Worm (Caenorhabditis elegans) whole organism, L1 larva: ENCODE results near the gene F09B12.7.

ENCODE experiments used
- C04F5.9 ChIP-seq: sonication (generic microtip); optimal IDR thresholded peaks from 2 replicates; lab custom pipeline; 2016; ENCODE audit warnings: missing genetic modification characterization, missing compliant biosample characterization
- Y116A8C.19 ChIP-seq: sonication (generic microtip); optimal IDR thresholded peaks from 2 replicates; lab custom pipeline; 2016; ENCODE audit warnings: missing compliant biosample characterization, missing genetic modification characterization, borderline replicate concordance
- blmp-1 ChIP-seq: fragments of 150-350 bp; optimal IDR thresholded peaks from 2 replicates; lab custom pipeline; 2014; ENCODE audit warnings: missing biosample characterization, missing genetic modification characterization
- ceh-63 ChIP-seq: fragments of 200-800 bp; sonication (Bioruptor generic); optimal IDR thresholded peaks from 2 replicates; lab custom pipeline; 2018; ENCODE audit warnings: mild to moderate bottlenecking, missing genetic modification characterization, missing compliant biosample characterization
- ceh-8 ChIP-seq: fragments of 200-800 bp; sonication (Bioruptor generic); optimal IDR thresholded peaks from 2 replicates; lab custom pipeline; 2018; ENCODE audit warnings: mild to moderate bottlenecking, missing genetic modification characterization, moderate library complexity, missing compliant biosample characterization
- ceh-82 ChIP-seq, 3 experiments: fragments of 150-350 bp in 1 of 3; sonication (generic microtip) in 2 of 3; optimal IDR thresholded peaks; 2 replicates each; lab custom pipeline; 2014 to 2017; ENCODE audit warnings: missing biosample characterization in 3 of 3, missing genetic modification characterization in 3 of 3
- ceh-88 ChIP-seq: fragments of 200-800 bp; sonication (Bioruptor generic); IDR thresholded peaks from 2 replicates; pipeline ENCODE4 v1.3.6; 2022; ENCODE audit warnings: missing genetic modification characterization, missing compliant biosample characterization
- ceh-90 ChIP-seq: sonication (generic microtip); optimal IDR thresholded peaks from 2 replicates; lab custom pipeline; 2016; ENCODE audit warnings: missing genetic modification characterization, missing compliant biosample characterization
- ces-1 ChIP-seq: fragments of 150-350 bp; optimal IDR thresholded peaks from 2 replicates; lab custom pipeline; 2014; ENCODE audit warnings: missing biosample characterization, missing genetic modification reagents, missing genetic modification characterization
- dpl-1 ChIP-seq, 3 experiments: fragments of 150-350 bp in 2 of 3; sonication (generic microtip) in 1 of 3; optimal IDR thresholded peaks; 2 replicates each; lab custom pipeline; 2014 to 2017; ENCODE audit warnings: missing biosample characterization in 3 of 3, missing genetic modification characterization in 3 of 3, missing genetic modification reagents in 3 of 3
- dsc-1 ChIP-seq: sonication (generic microtip); optimal IDR thresholded peaks from 2 replicates; lab custom pipeline; 2016; ENCODE audit warnings: mild to moderate bottlenecking, missing genetic modification characterization, missing compliant biosample characterization
- elt-2 ChIP-seq: sonication (generic microtip); optimal IDR thresholded peaks from 2 replicates; lab custom pipeline; 2016; ENCODE audit warnings: missing genetic modification characterization, mild to moderate bottlenecking, inconsistent platforms, missing compliant biosample characterization, missing genetic modification reagents
- ets-5 ChIP-seq: fragments of 200-800 bp; sonication (Bioruptor generic); IDR thresholded peaks from 2 replicates; pipeline ENCODE4 v1.3.6; 2022; ENCODE audit warnings: missing genetic modification characterization, missing compliant biosample characterization
- fkh-4 ChIP-seq: sonication (generic microtip); optimal IDR thresholded peaks from 2 replicates; lab custom pipeline; 2016; ENCODE audit warnings: missing compliant biosample characterization, missing genetic modification characterization, borderline replicate concordance
- fkh-8 ChIP-seq: sonication (generic microtip); optimal IDR thresholded peaks from 2 replicates; lab custom pipeline; 2016; ENCODE audit warnings: mild to moderate bottlenecking, missing genetic modification characterization, missing compliant biosample characterization
- hlh-17 ChIP-seq: fragments of 200-800 bp; sonication (Bioruptor generic); optimal IDR thresholded peaks from 2 replicates; lab custom pipeline; 2018; ENCODE audit warnings: missing genetic modification characterization, mild to moderate bottlenecking, missing compliant biosample characterization, moderate library complexity, borderline replicate concordance
- irx-1 ChIP-seq: sonication (generic microtip); optimal IDR thresholded peaks from 2 replicates; lab custom pipeline; 2016; ENCODE audit warnings: missing genetic modification characterization, missing compliant biosample characterization
- lin-14 ChIP-seq: fragments of 200-800 bp; sonication (Bioruptor generic); optimal IDR thresholded peaks from 2 replicates; lab custom pipeline; 2018; ENCODE audit warnings: mild to moderate bottlenecking, missing genetic modification characterization, moderate library complexity, missing compliant biosample characterization
- lin-35 ChIP-seq, 2 experiments: fragments of 150-350 bp; optimal IDR thresholded peaks; 2 replicates each; lab custom pipeline; 2014; ENCODE audit warnings: missing biosample characterization in 2 of 2, missing genetic modification characterization in 2 of 2, missing genetic modification reagents in 2 of 2
- lin-39 ChIP-seq: fragments of 150-350 bp; optimal IDR thresholded peaks from 2 replicates; lab custom pipeline; 2014; ENCODE audit warnings: missing biosample characterization, missing genetic modification reagents, missing genetic modification characterization
- lir-3 ChIP-seq: sonication (generic microtip); optimal IDR thresholded peaks from 2 replicates; lab custom pipeline; 2016; ENCODE audit warnings: mild to moderate bottlenecking, missing genetic modification characterization, moderate library complexity, missing compliant biosample characterization; ENCODE audit not compliant: poor library complexity
- lsy-2 ChIP-seq, 2 experiments: fragments of 150-350 bp; optimal IDR thresholded peaks; 2 replicates each; lab custom pipeline; 2014; ENCODE audit warnings: missing biosample characterization in 2 of 2, missing genetic modification characterization in 2 of 2
- mdl-1 ChIP-seq, 2 experiments: fragments of 150-350 bp; optimal IDR thresholded peaks; 2 replicates each; lab custom pipeline; 2014 to 2017; ENCODE audit warnings: missing biosample characterization in 2 of 2, missing genetic modification characterization in 2 of 2, inconsistent platforms in 1 of 2
- mep-1 ChIP-seq: fragments of 150-350 bp; optimal IDR thresholded peaks from 2 replicates; lab custom pipeline; 2014; ENCODE audit warnings: missing biosample characterization, missing genetic modification characterization
- nhr-12 ChIP-seq: sonication (generic microtip); optimal IDR thresholded peaks from 2 replicates; lab custom pipeline; 2017; ENCODE audit warnings: missing biosample characterization, missing genetic modification characterization
- nhr-19 ChIP-seq: fragments of 200-800 bp; sonication (Bioruptor generic); conservative IDR thresholded peaks from 2 replicates; pipeline ENCODE4 v1.3.6; 2022; ENCODE audit warnings: missing genetic modification characterization, missing compliant biosample characterization
- nhr-237 ChIP-seq: fragments of 150-350 bp; optimal IDR thresholded peaks from 2 replicates; lab custom pipeline; 2014; ENCODE audit warnings: missing biosample characterization, missing genetic modification characterization
- nhr-47 ChIP-seq: sonication (generic microtip); optimal IDR thresholded peaks from 2 replicates; lab custom pipeline; 2016; ENCODE audit warnings: mild to moderate bottlenecking, missing genetic modification characterization, moderate library complexity, missing compliant biosample characterization
- nhr-71 ChIP-seq: sonication (generic microtip); optimal IDR thresholded peaks from 2 replicates; lab custom pipeline; 2016; ENCODE audit warnings: mild to moderate bottlenecking, missing genetic modification characterization, moderate library complexity, missing compliant biosample characterization
- nhr-84 ChIP-seq: sonication (generic microtip); optimal IDR thresholded peaks from 2 replicates; lab custom pipeline; 2017; ENCODE audit warnings: missing biosample characterization, missing genetic modification characterization
- nhr-90 ChIP-seq: sonication (generic microtip); optimal IDR thresholded peaks from 2 replicates; lab custom pipeline; 2016; ENCODE audit warnings: mild to moderate bottlenecking, missing genetic modification characterization, missing compliant biosample characterization; ENCODE audit not compliant: poor library complexity
- pag-3 ChIP-seq: sonication (generic microtip); optimal IDR thresholded peaks from 2 replicates; lab custom pipeline; 2017; ENCODE audit warnings: missing genetic modification characterization, mild to moderate bottlenecking, missing compliant biosample characterization, antibody characterized with exemption, borderline replicate concordance; ENCODE audit not compliant: insufficient read depth
- rnt-1 ChIP-seq: sonication (generic microtip); optimal IDR thresholded peaks from 2 replicates; lab custom pipeline; 2016; ENCODE audit warnings: mild to moderate bottlenecking, missing genetic modification characterization, moderate library complexity, missing compliant biosample characterization
- skn-1 ChIP-seq: fragments of 150-350 bp; optimal IDR thresholded peaks from 2 replicates; lab custom pipeline; 2014; ENCODE audit warnings: missing biosample characterization, missing genetic modification characterization
- snpc-4 ChIP-seq: fragments of 150-350 bp; optimal IDR thresholded peaks from 2 replicates; lab custom pipeline; 2014; ENCODE audit warnings: missing biosample characterization, missing genetic modification characterization
- snu-23 ChIP-seq: sonication (generic microtip); optimal IDR thresholded peaks from 2 replicates; lab custom pipeline; 2016; ENCODE audit warnings: missing genetic modification characterization, missing compliant biosample characterization
- sptf-1 ChIP-seq: fragments of 150-350 bp; optimal IDR thresholded peaks from 2 replicates; lab custom pipeline; 2014; ENCODE audit warnings: missing biosample characterization, missing genetic modification characterization
- sup-37 ChIP-seq: fragments of 200-800 bp; sonication (Bioruptor generic); optimal IDR thresholded peaks from 2 replicates; lab custom pipeline; 2018; ENCODE audit warnings: mild to moderate bottlenecking, missing genetic modification characterization, missing compliant biosample characterization
- swsn-7 ChIP-seq: sonication (generic microtip); optimal IDR thresholded peaks from 2 replicates; lab custom pipeline; 2016; ENCODE audit warnings: missing genetic modification characterization, missing compliant biosample characterization
- tbx-2 ChIP-seq: sonication (generic microtip); optimal IDR thresholded peaks from 2 replicates; lab custom pipeline; 2016; ENCODE audit warnings: missing genetic modification characterization, missing compliant biosample characterization
- unc-130 ChIP-seq: fragments of 150-350 bp; optimal IDR thresholded peaks from 2 replicates; lab custom pipeline; 2017; ENCODE audit warnings: missing biosample characterization, missing genetic modification characterization, inconsistent platforms
- unc-30 ChIP-seq: sonication (generic microtip); optimal IDR thresholded peaks from 2 replicates; lab custom pipeline; 2017; ENCODE audit warnings: missing biosample characterization, missing genetic modification characterization
- unc-62 ChIP-seq: fragments of 150-350 bp; optimal IDR thresholded peaks from 2 replicates; lab custom pipeline; 2014; ENCODE audit warnings: missing biosample characterization, missing genetic modification reagents, missing genetic modification characterization
- unc-86 ChIP-seq: sonication (generic microtip); optimal IDR thresholded peaks from 2 replicates; lab custom pipeline; 2016; ENCODE audit warnings: missing genetic modification characterization, missing compliant biosample characterization
- xbp-1 ChIP-seq: sonication (generic microtip); optimal IDR thresholded peaks from 2 replicates; lab custom pipeline; 2016; ENCODE audit warnings: missing genetic modification characterization, missing compliant biosample characterization
- ztf-4 ChIP-seq: fragments of 150-350 bp; optimal IDR thresholded peaks from 2 replicates; lab custom pipeline; 2014; ENCODE audit warnings: missing biosample characterization, missing genetic modification characterization

Gene F09B12.7

DNA sequence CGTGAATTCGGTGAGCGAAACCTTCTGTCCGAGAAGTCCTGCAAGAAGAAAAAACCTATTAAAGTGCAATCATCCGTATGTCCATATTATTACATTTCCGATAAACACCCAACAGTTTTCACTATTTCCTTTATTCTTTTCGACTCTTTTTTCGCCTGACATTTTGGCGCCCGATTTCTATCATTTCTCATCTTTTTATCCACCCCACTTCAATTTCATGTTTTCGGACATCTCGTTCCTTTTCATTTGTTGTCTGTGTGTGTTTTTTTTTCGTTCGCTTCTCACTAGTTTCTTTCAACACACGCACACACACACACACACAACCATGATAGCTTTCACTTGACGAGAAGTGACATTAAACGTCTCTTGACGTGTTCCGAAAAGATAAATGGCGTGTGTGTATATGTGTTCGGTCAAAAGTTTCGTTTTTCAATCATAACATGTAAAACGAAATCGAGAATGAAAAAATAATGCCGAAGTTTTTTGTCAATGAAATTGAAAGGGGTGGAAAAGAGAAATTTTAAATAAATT is 10.2 kb upstream of the F09B12.7 start:
- TF ChIP-seq nhr-90 (tag; lab: Kevin White, UChicago) (no peak), blmp-1 (tag; lab: Kevin White, UChicago) (peak; percentile 94)

DNA sequence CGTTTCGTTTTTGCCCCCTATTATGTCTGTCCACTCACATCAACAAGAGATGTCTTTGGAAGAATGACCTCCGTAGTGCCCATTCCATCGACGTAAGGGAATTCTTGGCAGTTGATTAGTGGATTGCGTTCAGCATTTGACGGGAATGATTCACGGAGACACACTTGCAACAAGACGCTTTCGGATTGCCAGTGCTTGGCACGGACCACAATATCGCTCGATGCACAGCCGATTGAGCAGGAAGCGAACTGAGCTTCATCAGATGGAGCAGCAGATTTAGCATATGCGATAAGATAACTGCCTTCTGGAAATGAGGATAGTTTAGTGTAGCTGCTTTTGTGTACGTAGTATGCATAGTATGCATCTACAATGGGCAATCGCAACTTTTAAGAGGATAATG is 8.6 kb upstream of the F09B12.7 start:
- TF ChIP-seq Y116A8C.19 (tag; lab: Kevin White, UChicago) (no peak), ets-5 (no peak), fkh-4 (tag; lab: Kevin White, UChicago) (no peak)

ce11 chrX:15100369-15100963 is 5.6 kb upstream of the F09B12.7 start, which contains the start of gene dhhc-1:
Gene dhhc-1, minus strand, starts transcription at chrX:15100419.
- peak in 1 of 2 experiments; percentile 24 for TF ChIP-seq mdl-1 (tag; optimal IDR thresholded peaks at IDR 0.05; lab: Kevin White, UChicago)
- no peak for TF ChIP-seq hlh-17
- TF ChIP-seq ceh-63 (GFP tag; lab: Kevin White, UChicago) = no peak
- peak; percentile 50 for TF ChIP-seq swsn-7 (tag; lab: Kevin White, UChicago)
- no peak for TF ChIP-seq nhr-237
- TF ChIP-seq rnt-1 (tag; lab: Kevin White, UChicago) = peak; percentile 28
- no peak for TF ChIP-seq ztf-4
- peak; percentile 24 for TF ChIP-seq xbp-1
- TF ChIP-seq nhr-84 = no peak
- no peak for TF ChIP-seq unc-86 (tag; lab: Kevin White, UChicago)
- peak; percentile 42 for TF ChIP-seq blmp-1 (tag; lab: Kevin White, UChicago)
- peak in 1 of 3 experiments; percentile 6 for TF ChIP-seq dpl-1 (GFP tag; optimal IDR thresholded peaks at IDR 0.05; lab: Kevin White, UChicago)
- no peak for TF ChIP-seq sptf-1 (tag; lab: Kevin White, UChicago)
- TF ChIP-seq lsy-2 (tag; optimal IDR thresholded peaks at IDR 0.05; lab: Kevin White, UChicago) = peak in 1 of 2 experiments; percentile 15
- TF ChIP-seq ceh-90 (tag; lab: Kevin White, UChicago) = no peak
- no peak for TF ChIP-seq ceh-88 (GFP tag; lab: Robert Waterston, UW)
- no peak for TF ChIP-seq nhr-12 (tag; lab: Kevin White, UChicago)
- TF ChIP-seq elt-2 = no peak
- no peak for TF ChIP-seq C04F5.9
- TF ChIP-seq irx-1 (tag; lab: Kevin White, UChicago) = no peak
- TF ChIP-seq nhr-19 (GFP tag; lab: Robert Waterston, UW) = peak; percentile 35; the same call in 1 of the 2 replicates
- no peak for TF ChIP-seq unc-130 (tag; lab: Kevin White, UChicago)
- TF ChIP-seq fkh-8 = no peak
- TF ChIP-seq skn-1 (tag; lab: Kevin White, UChicago) = no peak
- no peak for TF ChIP-seq lir-3 (tag; lab: Kevin White, UChicago)
- TF ChIP-seq fkh-4 (tag; lab: Kevin White, UChicago) = no peak
- peak; percentile 19 to 60 (median 28) for TF ChIP-seq ceh-82 (tag; optimal IDR thresholded peaks at IDR 0.05; lab: Kevin White, UChicago)
- peak; percentile 29 for TF ChIP-seq nhr-47
- no peak for TF ChIP-seq snpc-4 (tag; lab: Kevin White, UChicago)
- TF ChIP-seq mep-1 = peak; percentile 48
- TF ChIP-seq ces-1 (GFP tag; lab: Kevin White, UChicago) = no peak
- TF ChIP-seq sup-37 = no peak
- TF ChIP-seq lin-39 (tag; lab: Kevin White, UChicago) = peak; percentile 25
- TF ChIP-seq dsc-1 = no peak
- TF ChIP-seq ceh-8 (GFP tag; lab: Kevin White, UChicago) = no peak
- TF ChIP-seq pag-3 = peak; percentile 63
- TF ChIP-seq nhr-71 (tag; lab: Kevin White, UChicago) = peak; percentile 60
- peak; percentile 68 for TF ChIP-seq snu-23
- TF ChIP-seq unc-62 = no peak
- peak; percentile 16 to 24 for TF ChIP-seq lin-35 (GFP tag; optimal IDR thresholded peaks at IDR 0.05; lab: Kevin White, UChicago)
- peak; percentile 84 for TF ChIP-seq lin-14 (GFP tag; lab: Kevin White, UChicago)
- TF ChIP-seq unc-30 (tag; lab: Kevin White, UChicago) = no peak
- TF ChIP-seq tbx-2 (tag; lab: Kevin White, UChicago) = peak; percentile 31
- TF ChIP-seq ets-5 = no peak
